Worm (Caenorhabditis elegans) whole organism, mixed stage, embryonic: ENCODE data around the gene lec-4.

Source experiments
- M03D4.4 ChIP-seq: sonication (generic microtip); optimal IDR thresholded peaks from 2 replicates; lab custom pipeline; 2017; ENCODE audit warnings: mild to moderate bottlenecking, missing genetic modification characterization, missing compliant biosample characterization
- bed-3 ChIP-seq: fragments of 200-800 bp; sonication (Bioruptor generic); optimal IDR thresholded peaks from 3 replicates; lab custom pipeline; 2018; ENCODE audit warnings: mild to moderate bottlenecking, missing genetic modification characterization, moderate library complexity, missing compliant biosample characterization
- blmp-1 ChIP-seq: fragments of 150-350 bp; optimal IDR thresholded peaks from 2 replicates; lab custom pipeline; 2014; ENCODE audit warnings: missing biosample characterization, missing genetic modification characterization
- ceh-39 ChIP-seq: fragments of 150-350 bp; optimal IDR thresholded peaks from 2 replicates; lab custom pipeline; 2014; ENCODE audit warnings: missing biosample characterization, missing genetic modification characterization
- ceh-43 ChIP-seq: fragments of 200-800 bp; sonication (Bioruptor generic); optimal IDR thresholded peaks from 2 replicates; lab custom pipeline; 2018; ENCODE audit warnings: mild to moderate bottlenecking, missing genetic modification characterization, moderate library complexity, missing compliant biosample characterization
- ceh-83 ChIP-seq: fragments of 200-800 bp; sonication (Bioruptor generic); optimal IDR thresholded peaks from 2 replicates; lab custom pipeline; 2018; ENCODE audit warnings: mild to moderate bottlenecking, missing genetic modification characterization, missing compliant biosample characterization
- cnd-1 ChIP-seq: fragments of 200-800 bp; sonication (Bioruptor generic); optimal IDR thresholded peaks from 2 replicates; lab custom pipeline; 2018; ENCODE audit warnings: mild to moderate bottlenecking, missing genetic modification characterization, missing compliant biosample characterization
- drap-1 ChIP-seq: fragments of 200-800 bp; sonication (Bioruptor generic); optimal IDR thresholded peaks from 3 replicates; lab custom pipeline; 2018; ENCODE audit warnings: mild to moderate bottlenecking, missing genetic modification characterization, missing compliant biosample characterization
- elt-1 ChIP-seq: sonication (generic microtip); optimal IDR thresholded peaks from 2 replicates; lab custom pipeline; 2017; ENCODE audit warnings: missing genetic modification characterization, mild to moderate bottlenecking, missing compliant biosample characterization, antibody characterized with exemption, moderate library complexity, borderline replicate concordance; ENCODE audit not compliant: insufficient read depth
- elt-3 ChIP-seq: fragments of 150-350 bp; optimal IDR thresholded peaks from 2 replicates; lab custom pipeline; 2014; ENCODE audit warnings: missing biosample characterization, missing genetic modification characterization
- flh-1 ChIP-seq: fragments of 200-800 bp; sonication (Bioruptor generic); optimal IDR thresholded peaks from 2 replicates; lab custom pipeline; 2018; ENCODE audit warnings: mild to moderate bottlenecking, missing genetic modification characterization, moderate library complexity, missing compliant biosample characterization
- ham-2 ChIP-seq: fragments of 200-800 bp; sonication (Bioruptor generic); optimal IDR thresholded peaks from 2 replicates; lab custom pipeline; 2018; ENCODE audit warnings: mild to moderate bottlenecking, missing genetic modification characterization, missing compliant biosample characterization
- hlh-1 ChIP-seq: fragments of 150-350 bp; optimal IDR thresholded peaks from 2 replicates; lab custom pipeline; 2014; ENCODE audit warnings: missing biosample characterization, missing genetic modification reagents, missing genetic modification characterization
- lin-32 ChIP-seq: fragments of 200-800 bp; sonication (Bioruptor generic); optimal IDR thresholded peaks from 2 replicates; lab custom pipeline; 2018; ENCODE audit warnings: mild to moderate bottlenecking, missing genetic modification characterization, missing compliant biosample characterization
- lsy-2 ChIP-seq: fragments of 150-350 bp; optimal IDR thresholded peaks from 2 replicates; lab custom pipeline; 2014; ENCODE audit warnings: missing biosample characterization, missing genetic modification characterization
- mab-5 ChIP-seq: fragments of 150-350 bp; optimal IDR thresholded peaks from 2 replicates; lab custom pipeline; 2014; ENCODE audit warnings: missing biosample characterization, missing genetic modification characterization
- mep-1 ChIP-seq: fragments of 150-350 bp; optimal IDR thresholded peaks from 2 replicates; lab custom pipeline; 2017; ENCODE audit warnings: missing biosample characterization, missing genetic modification reagents, missing genetic modification characterization, inconsistent platforms
- mls-2 ChIP-seq: sonication (generic microtip); optimal IDR thresholded peaks from 2 replicates; lab custom pipeline; 2016; ENCODE audit warnings: mild to moderate bottlenecking, missing genetic modification characterization, moderate library complexity, missing compliant biosample characterization
- nhr-12 ChIP-seq: fragments of 150-350 bp; optimal IDR thresholded peaks from 2 replicates; lab custom pipeline; 2014; ENCODE audit warnings: missing biosample characterization, missing genetic modification characterization
- nhr-2 ChIP-seq: fragments of 150-350 bp; optimal IDR thresholded peaks from 2 replicates; lab custom pipeline; 2014; ENCODE audit warnings: missing biosample characterization, missing genetic modification characterization
- nhr-237 ChIP-seq: fragments of 150-350 bp; optimal IDR thresholded peaks from 2 replicates; lab custom pipeline; 2014; ENCODE audit warnings: missing biosample characterization, missing genetic modification characterization
- nhr-76 ChIP-seq: sonication (generic microtip); optimal IDR thresholded peaks from 2 replicates; lab custom pipeline; 2017; ENCODE audit warnings: missing biosample characterization, missing genetic modification characterization
- pha-4 ChIP-seq: fragments of 150-350 bp; optimal IDR thresholded peaks from 2 replicates; lab custom pipeline; 2018; ENCODE audit warnings: missing biosample characterization, missing genetic modification reagents, missing genetic modification characterization
- sem-2 ChIP-seq: fragments of 200-800 bp; sonication (Bioruptor generic); optimal IDR thresholded peaks from 2 replicates; lab custom pipeline; 2018; ENCODE audit warnings: mild to moderate bottlenecking, missing genetic modification characterization, missing compliant biosample characterization
- snpc-4 ChIP-seq: fragments of 150-350 bp; optimal IDR thresholded peaks from 2 replicates; lab custom pipeline; 2014; ENCODE audit warnings: missing biosample characterization, missing genetic modification characterization
- sptf-1 ChIP-seq: sonication (generic microtip); optimal IDR thresholded peaks from 2 replicates; lab custom pipeline; 2017; ENCODE audit warnings: mild to moderate bottlenecking, missing genetic modification characterization, moderate library complexity, missing compliant biosample characterization
- tbx-8 ChIP-seq: fragments of 200-800 bp; sonication (Bioruptor generic); optimal IDR thresholded peaks from 2 replicates; lab custom pipeline; 2018; ENCODE audit warnings: mild to moderate bottlenecking, missing genetic modification characterization, moderate library complexity, missing compliant biosample characterization
- unc-39 ChIP-seq: fragments of 150-350 bp; optimal IDR thresholded peaks from 2 replicates; lab custom pipeline; 2014; ENCODE audit warnings: missing biosample characterization, missing genetic modification characterization
- unc-62 ChIP-seq: fragments of 150-350 bp; optimal IDR thresholded peaks from 2 replicates; lab custom pipeline; 2014; ENCODE audit warnings: missing biosample characterization, missing genetic modification reagents, missing genetic modification characterization
- zip-8 ChIP-seq: fragments of 150-350 bp; optimal IDR thresholded peaks from 2 replicates; lab custom pipeline; 2014; ENCODE audit warnings: missing biosample characterization, missing genetic modification characterization
- ztf-11 ChIP-seq: fragments of 150-350 bp; optimal IDR thresholded peaks from 2 replicates; lab custom pipeline; 2014; ENCODE audit warnings: missing biosample characterization, missing genetic modification characterization

The lec-4 gene

DNA sequence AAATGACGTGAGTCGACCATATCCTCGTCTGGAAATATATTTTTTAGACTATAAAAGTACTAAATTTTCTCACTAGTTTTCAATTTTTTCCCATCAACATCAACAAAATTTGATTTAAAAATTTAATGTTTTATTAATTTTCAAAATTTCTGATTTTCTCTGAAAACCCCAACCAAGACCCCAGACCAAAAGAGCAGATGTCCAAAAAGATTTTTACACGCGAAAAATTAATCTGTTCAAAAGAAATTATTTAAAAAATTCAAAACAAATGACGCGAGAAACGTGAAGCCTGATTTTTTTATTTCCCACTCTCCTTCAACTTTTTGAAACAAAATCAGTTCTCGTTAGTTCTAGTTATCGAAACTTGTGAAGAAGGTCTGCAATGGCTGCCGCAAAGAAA is 42.7 kb downstream of the lec-4 start, which contains the start of gene F34D10.8:
Gene F34D10.8 (plus strand): TSS at position 301 of the 400 bp plus-strand sequence.
- TF ChIP-seq zip-8 (tag; lab: Kevin White, UChicago): no peak
- TF ChIP-seq sem-2 (GFP tag; lab: Kevin White, UChicago): no peak
- TF ChIP-seq flh-1 (GFP tag; lab: Kevin White, UChicago): no peak
- TF ChIP-seq nhr-12 (tag; lab: Kevin White, UChicago): no peak
- no peak for TF ChIP-seq pha-4 (tag; lab: Kevin White, UChicago)
- TF ChIP-seq tbx-8: no peak
- no peak for TF ChIP-seq nhr-2 (tag; lab: Kevin White, UChicago)
- no peak for TF ChIP-seq lin-32 (GFP tag; lab: Kevin White, UChicago)
- no peak for TF ChIP-seq ceh-83 (GFP tag; lab: Kevin White, UChicago)
- TF ChIP-seq ceh-39 (tag; lab: Kevin White, UChicago): no peak
- no peak for TF ChIP-seq drap-1
- TF ChIP-seq sptf-1 (tag; lab: Kevin White, UChicago): no peak
- no peak for TF ChIP-seq cnd-1 (tag; lab: Kevin White, UChicago)
- no peak for TF ChIP-seq ztf-11 (tag; lab: Kevin White, UChicago)
- TF ChIP-seq mep-1 (tag; lab: Kevin White, UChicago): no peak
- TF ChIP-seq hlh-1 (tag; lab: Kevin White, UChicago): no peak
- no peak for TF ChIP-seq unc-62 (GFP tag; lab: Kevin White, UChicago)
- no peak for TF ChIP-seq ham-2
- TF ChIP-seq, all 35 proteins: peak for 0

ce11 chrIII:3729520-3729919 is 43.6 kb downstream of the lec-4 start, which contains the start of gene F34D10.9:
Gene F34D10.9, minus strand, starts transcription at chrIII:3729620.
- no peak for TF ChIP-seq tbx-8
- TF ChIP-seq ham-2: no peak
- TF ChIP-seq blmp-1 (tag; lab: Kevin White, UChicago): no peak
- no peak for TF ChIP-seq sptf-1 (tag; lab: Kevin White, UChicago)
- TF ChIP-seq hlh-1 (tag; lab: Kevin White, UChicago): no peak
- no peak for TF ChIP-seq nhr-237 (tag; lab: Kevin White, UChicago)
- TF ChIP-seq nhr-2 (tag; lab: Kevin White, UChicago): no peak
- no peak for TF ChIP-seq snpc-4 (tag; lab: Kevin White, UChicago)
- TF ChIP-seq bed-3: no peak
- TF ChIP-seq, all 35 proteins: peak for 0

- TF ChIP-seq cnd-1 (tag; lab: Kevin White, UChicago): no peak
- no peak for TF ChIP-seq drap-1
- no peak for TF ChIP-seq ceh-39 (tag; lab: Kevin White, UChicago)
- no peak for TF ChIP-seq flh-1 (GFP tag; lab: Kevin White, UChicago)
- no peak for TF ChIP-seq snpc-4 (tag; lab: Kevin White, UChicago)
- no peak for TF ChIP-seq ztf-11 (tag; lab: Kevin White, UChicago)
- TF ChIP-seq zip-8 (tag; lab: Kevin White, UChicago): no peak
- TF ChIP-seq hlh-1 (tag; lab: Kevin White, UChicago): no peak
- TF ChIP-seq mls-2 (tag; lab: Kevin White, UChicago): no peak
- no peak for TF ChIP-seq elt-3
- TF ChIP-seq elt-1 (tag; lab: Kevin White, UChicago): no peak
- no peak for TF ChIP-seq M03D4.4
- TF ChIP-seq mab-5 (tag; lab: Kevin White, UChicago): no peak
- TF ChIP-seq lsy-2 (tag; lab: Kevin White, UChicago): no peak
- TF ChIP-seq nhr-76 (tag; lab: Kevin White, UChicago): no peak
- TF ChIP-seq ceh-43 (GFP tag; lab: Kevin White, UChicago): no peak
Measured at ce11 chrIII:3726443-3726842, 46.7 kb downstream of the lec-4 start, which contains the start of gene gldi-5. Gene gldi-5, minus strand, starts transcription at chrIII:3726500.

DNA sequence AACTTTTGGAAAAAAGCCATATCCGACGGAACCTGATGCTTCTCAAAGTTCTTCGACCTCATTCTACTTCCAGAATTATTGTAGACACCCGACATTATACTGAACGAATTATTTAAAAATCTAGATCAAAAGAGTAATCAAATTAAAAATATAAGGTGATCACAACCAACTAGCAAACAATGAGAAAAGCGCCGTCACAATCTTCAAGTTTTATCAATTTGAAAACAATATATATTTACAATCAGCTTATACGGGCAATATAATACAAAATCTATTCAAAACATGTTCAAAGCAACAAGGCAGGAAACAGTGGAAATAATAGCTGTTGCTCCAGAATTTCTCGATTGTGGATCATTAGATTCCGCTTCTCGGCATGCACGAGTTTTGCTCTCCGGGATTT is 48.2 kb downstream of the lec-4 start, which contains the start of gene C14B1.12:
Gene C14B1.12 (minus strand): TSS at position 101 of the 400 bp plus-strand sequence.
- TF ChIP-seq lsy-2 (tag; lab: Kevin White, UChicago) (no peak), mab-5 (tag; lab: Kevin White, UChicago) (no peak), drap-1 (no peak), nhr-12 (tag; lab: Kevin White, UChicago) (no peak), hlh-1 (tag; lab: Kevin White, UChicago) (no peak), pha-4 (tag; lab: Kevin White, UChicago) (no peak), unc-62 (GFP tag; lab: Kevin White, UChicago) (no peak), mep-1 (tag; lab: Kevin White, UChicago) (no peak), mls-2 (tag; lab: Kevin White, UChicago) (no peak)

- no peak for TF ChIP-seq unc-39
- no peak for TF ChIP-seq nhr-237 (tag; lab: Kevin White, UChicago)
- no peak for TF ChIP-seq lin-32 (GFP tag; lab: Kevin White, UChicago)
- no peak for TF ChIP-seq snpc-4 (tag; lab: Kevin White, UChicago)
- TF ChIP-seq ztf-11 (tag; lab: Kevin White, UChicago): no peak
- TF ChIP-seq lsy-2 (tag; lab: Kevin White, UChicago): no peak
- TF ChIP-seq flh-1 (GFP tag; lab: Kevin White, UChicago): no peak
- TF ChIP-seq sem-2 (GFP tag; lab: Kevin White, UChicago): no peak
- no peak for TF ChIP-seq mab-5 (tag; lab: Kevin White, UChicago)
- no peak for TF ChIP-seq zip-8 (tag; lab: Kevin White, UChicago)
- TF ChIP-seq ham-2: no peak
- no peak for TF ChIP-seq cnd-1 (tag; lab: Kevin White, UChicago)
- TF ChIP-seq bed-3: no peak
Measured at ce11 chrIII:3723726-3724125, 49.4 kb downstream of the lec-4 start.
